Worm (Caenorhabditis elegans) whole organism, L4 larva: ENCODE results near the gene fdgt-2.

Experiments used
- Y75B8A.6 ChIP-seq: fragments of 200-800 bp; sonication (Bioruptor generic); IDR thresholded peaks from 2 replicates; pipeline ENCODE4 v1.3.6; 2022; ENCODE audit warnings: missing genetic modification reagents, missing genetic modification characterization, missing compliant biosample characterization
- ZK546.5 ChIP-seq, 2 experiments: sonication (generic microtip); optimal IDR thresholded peaks; 2 replicates each; lab custom pipeline; 2017; ENCODE audit warnings: missing biosample characterization in 2 of 2, missing genetic modification characterization in 2 of 2
- aha-1 ChIP-seq: fragments of 150-350 bp; peaks from one replicate; lab custom pipeline; 2014; ENCODE audit warnings: missing biosample characterization, missing genetic modification characterization
- aly-2 ChIP-seq: sonication (generic microtip); optimal IDR thresholded peaks from 2 replicates; lab custom pipeline; 2018; ENCODE audit warnings: missing biosample characterization, missing genetic modification characterization
- arid-1 ChIP-seq: fragments of 200-800 bp; sonication (Bioruptor generic); conservative IDR thresholded peaks from 2 replicates; pipeline ENCODE4 v1.3.6; 2022; ENCODE audit warnings: missing genetic modification reagents, missing genetic modification characterization, missing compliant biosample characterization
- ceh-20 ChIP-seq: fragments of 200-800 bp; sonication (Bioruptor generic); IDR thresholded peaks from 2 replicates; pipeline ENCODE4 v1.3.6; 2022; ENCODE audit warnings: missing genetic modification reagents, missing genetic modification characterization, missing compliant biosample characterization
- ceh-44 ChIP-seq: fragments of 200-800 bp; sonication (Bioruptor generic); IDR thresholded peaks from 2 replicates; pipeline ENCODE4 v1.3.6; 2022; ENCODE audit warnings: missing genetic modification reagents, missing genetic modification characterization, missing compliant biosample characterization
- ceh-82 ChIP-seq: sonication (generic microtip); optimal IDR thresholded peaks from 2 replicates; lab custom pipeline; 2017; ENCODE audit warnings: missing biosample characterization, missing genetic modification characterization
- cey-2 ChIP-seq: sonication (generic microtip); optimal IDR thresholded peaks from 3 replicates; lab custom pipeline; 2017; ENCODE audit warnings: missing genetic modification characterization, mild to moderate bottlenecking, missing compliant biosample characterization, antibody characterized with exemption, borderline replicate concordance; ENCODE audit not compliant: insufficient read depth
- ctbp-1 ChIP-seq: fragments of 200-800 bp; sonication (Bioruptor generic); IDR thresholded peaks from 2 replicates; pipeline ENCODE4 v1.3.6; 2022; ENCODE audit warnings: missing genetic modification reagents, missing genetic modification characterization, missing compliant biosample characterization
- daf-12 ChIP-seq: fragments of 150-350 bp; optimal IDR thresholded peaks from 2 replicates; lab custom pipeline; 2014; ENCODE audit warnings: missing biosample characterization, missing genetic modification reagents, missing genetic modification characterization
- daf-16 ChIP-seq, 3 experiments: sonication (generic microtip); optimal IDR thresholded peaks; 2 replicates each; lab custom pipeline; 2016 to 2017; ENCODE audit warnings: missing genetic modification characterization in 3 of 3, missing genetic modification reagents in 3 of 3, mild to moderate bottlenecking in 2 of 3, missing compliant biosample characterization in 2 of 3, missing biosample characterization in 1 of 3, moderate library complexity in 1 of 3
- dmd-6 ChIP-seq: fragments of 200-800 bp; sonication (Bioruptor generic); IDR thresholded peaks from 2 replicates; pipeline ENCODE4 v1.3.6; 2022; ENCODE audit warnings: missing genetic modification reagents, missing genetic modification characterization, missing compliant biosample characterization
- dmd-8 ChIP-seq: fragments of 200-800 bp; sonication (Bioruptor generic); IDR thresholded peaks from 2 replicates; pipeline ENCODE4 v1.3.6; 2022; ENCODE audit warnings: missing genetic modification characterization, missing compliant biosample characterization
- dpl-1 ChIP-seq: fragments of 150-350 bp; optimal IDR thresholded peaks from 2 replicates; lab custom pipeline; 2014; ENCODE audit warnings: missing biosample characterization, missing genetic modification reagents, missing genetic modification characterization
- duxl-1 ChIP-seq: sonication (generic microtip); optimal IDR thresholded peaks from 2 replicates; lab custom pipeline; 2016; ENCODE audit warnings: mild to moderate bottlenecking, missing genetic modification characterization, moderate library complexity, missing compliant biosample characterization; ENCODE audit not compliant: poor library complexity
- dve-1 ChIP-seq: sonication (generic microtip); optimal IDR thresholded peaks from 2 replicates; lab custom pipeline; 2017; ENCODE audit warnings: antibody characterized with exemption, mild to moderate bottlenecking, missing genetic modification characterization, missing compliant biosample characterization; ENCODE audit not compliant: insufficient read depth
- egl-27 ChIP-seq: sonication (generic microtip); optimal IDR thresholded peaks from 3 replicates; lab custom pipeline; 2017; ENCODE audit warnings: missing biosample characterization, missing genetic modification reagents, missing genetic modification characterization
- fkh-10 ChIP-seq: fragments of 150-350 bp; optimal IDR thresholded peaks from 2 replicates; lab custom pipeline; 2014; ENCODE audit warnings: missing biosample characterization, missing genetic modification reagents, missing genetic modification characterization
- fos-1 ChIP-seq: fragments of 150-350 bp; optimal IDR thresholded peaks from 2 replicates; lab custom pipeline; 2014; ENCODE audit warnings: missing biosample characterization, missing genetic modification characterization
- hlh-11 ChIP-seq: fragments of 200-800 bp; sonication (Bioruptor generic); optimal IDR thresholded peaks from 2 replicates; lab custom pipeline; 2018; ENCODE audit warnings: mild to moderate bottlenecking, missing genetic modification characterization, missing compliant biosample characterization
- hlh-30 ChIP-seq: sonication (generic microtip); optimal IDR thresholded peaks from 2 replicates; lab custom pipeline; 2017; ENCODE audit warnings: antibody characterized with exemption, mild to moderate bottlenecking, missing genetic modification characterization, missing compliant biosample characterization; ENCODE audit not compliant: insufficient read depth
- lin-13 ChIP-seq: fragments of 150-350 bp; optimal IDR thresholded peaks from 2 replicates; lab custom pipeline; 2014; ENCODE audit warnings: missing biosample characterization, missing genetic modification reagents, missing genetic modification characterization
- lsy-2 ChIP-seq, 2 experiments: fragments of 150-350 bp in 1 of 2; sonication (generic microtip) in 1 of 2; optimal IDR thresholded peaks; 2 replicates each; lab custom pipeline; 2014 to 2017; ENCODE audit warnings: missing biosample characterization in 2 of 2, missing genetic modification characterization in 2 of 2
- madf-5 ChIP-seq, 2 experiments: fragments of 200-800 bp; sonication (Bioruptor generic); IDR thresholded peaks; 2 replicates each; pipeline ENCODE4 v1.3.6; 2022; ENCODE audit warnings: missing compliant biosample characterization in 2 of 2, missing genetic modification characterization in 2 of 2
- mdl-1 ChIP-seq, 2 experiments: fragments of 150-350 bp in 1 of 2; sonication (generic microtip) in 1 of 2; optimal IDR thresholded peaks; 2 replicates each; lab custom pipeline; 2014 to 2017; ENCODE audit warnings: missing biosample characterization in 2 of 2, missing genetic modification characterization in 2 of 2
- mep-1 ChIP-seq: fragments of 150-350 bp; sonication (generic microtip); optimal IDR thresholded peaks from 3 replicates; lab custom pipeline; 2014; ENCODE audit warnings: missing biosample characterization, missing genetic modification characterization
- mes-2 ChIP-seq: sonication (generic microtip); optimal IDR thresholded peaks from 2 replicates; lab custom pipeline; 2016; ENCODE audit warnings: missing genotype, mild to moderate bottlenecking, missing genetic modification characterization, missing compliant biosample characterization; ENCODE audit not compliant: poor library complexity, severe bottlenecking
- mxl-2 ChIP-seq: fragments of 200-800 bp; sonication (Bioruptor generic); conservative IDR thresholded peaks from 2 replicates; pipeline ENCODE4 v1.3.6; 2022; ENCODE audit warnings: missing genetic modification reagents, missing genetic modification characterization, missing compliant biosample characterization
- mxl-3 ChIP-seq: fragments of 200-800 bp; sonication (Bioruptor generic); optimal IDR thresholded peaks from 2 replicates; lab custom pipeline; 2018; ENCODE audit warnings: mild to moderate bottlenecking, missing genetic modification characterization, missing compliant biosample characterization
- nhr-10 ChIP-seq: fragments of 150-350 bp; optimal IDR thresholded peaks from 2 replicates; lab custom pipeline; 2014; ENCODE audit warnings: missing biosample characterization, missing genetic modification characterization
- nhr-111 ChIP-seq: fragments of 200-800 bp; sonication (Bioruptor generic); optimal IDR thresholded peaks from 2 replicates; lab custom pipeline; 2018; ENCODE audit warnings: mild to moderate bottlenecking, missing genetic modification characterization, missing compliant biosample characterization
- nhr-25 ChIP-seq: sonication (generic microtip); optimal IDR thresholded peaks from 2 replicates; lab custom pipeline; 2017; ENCODE audit warnings: missing genetic modification characterization, mild to moderate bottlenecking, missing compliant biosample characterization, antibody characterized with exemption, moderate library complexity, borderline replicate concordance; ENCODE audit not compliant: insufficient read depth
- nhr-28 ChIP-seq: fragments of 150-350 bp; optimal IDR thresholded peaks from 2 replicates; lab custom pipeline; 2014; ENCODE audit warnings: missing biosample characterization, missing genetic modification characterization
- nhr-48 ChIP-seq: sonication (generic microtip); optimal IDR thresholded peaks from 2 replicates; lab custom pipeline; 2016; ENCODE audit warnings: mild to moderate bottlenecking, missing genetic modification characterization, missing compliant biosample characterization
- nhr-6 ChIP-seq: fragments of 150-350 bp; optimal IDR thresholded peaks from 2 replicates; lab custom pipeline; 2014; ENCODE audit warnings: missing biosample characterization, missing genetic modification characterization
- nhr-76 ChIP-seq: fragments of 150-350 bp; optimal IDR thresholded peaks from 2 replicates; lab custom pipeline; 2014; ENCODE audit warnings: missing biosample characterization, missing genetic modification characterization
- nhr-77 ChIP-seq: fragments of 150-350 bp; optimal IDR thresholded peaks from 2 replicates; lab custom pipeline; 2014; ENCODE audit warnings: missing biosample characterization, missing genetic modification characterization
- pqm-1 ChIP-seq: sonication (generic microtip); optimal IDR thresholded peaks from 2 replicates; lab custom pipeline; 2017; ENCODE audit warnings: missing biosample characterization, missing genetic modification characterization
- saeg-2 ChIP-seq: fragments of 200-800 bp; sonication (Bioruptor generic); IDR thresholded peaks from 2 replicates; pipeline ENCODE4 v1.3.6; 2022; ENCODE audit warnings: missing genetic modification reagents, missing genetic modification characterization, missing compliant biosample characterization
- skn-1 ChIP-seq: fragments of 150-350 bp; optimal IDR thresholded peaks from 2 replicates; lab custom pipeline; 2014; ENCODE audit warnings: missing biosample characterization, missing genetic modification characterization
- snpc-1.2 ChIP-seq: fragments of 200-800 bp; sonication (Bioruptor generic); IDR thresholded peaks from 2 replicates; pipeline ENCODE4 v1.3.6; 2022; ENCODE audit warnings: missing genetic modification reagents, missing genetic modification characterization, missing compliant biosample characterization
- snpc-4 ChIP-seq: fragments of 150-350 bp; optimal IDR thresholded peaks from 2 replicates; lab custom pipeline; 2014; ENCODE audit warnings: missing biosample characterization, missing genetic modification characterization
- spr-3 ChIP-seq: fragments of 200-800 bp; sonication (Bioruptor generic); optimal IDR thresholded peaks from 2 replicates; lab custom pipeline; 2018; ENCODE audit warnings: mild to moderate bottlenecking, missing genetic modification characterization, missing compliant biosample characterization
- tra-1 ChIP-seq: fragments of 200-800 bp; sonication (Bioruptor generic); IDR thresholded peaks from 2 replicates; pipeline ENCODE4 v1.3.6; 2022; ENCODE audit warnings: missing genetic modification reagents, missing genetic modification characterization, missing compliant biosample characterization
- vab-7 ChIP-seq: fragments of 200-800 bp; sonication (Bioruptor generic); IDR thresholded peaks from 2 replicates; pipeline ENCODE4 v1.3.6; 2022; ENCODE audit warnings: missing genetic modification reagents, missing genetic modification characterization, missing compliant biosample characterization
- zfp-3 ChIP-seq: fragments of 200-800 bp; sonication (Bioruptor generic); conservative IDR thresholded peaks from 2 replicates; pipeline ENCODE4 v1.3.6; 2022; ENCODE audit warnings: missing genetic modification reagents, missing genetic modification characterization, missing compliant biosample characterization
- zip-11 ChIP-seq: fragments of 200-800 bp; sonication (Bioruptor generic); IDR thresholded peaks from 2 replicates; pipeline ENCODE4 v1.3.6; 2022; ENCODE audit warnings: missing genetic modification characterization, missing compliant biosample characterization
- ztf-7 ChIP-seq: fragments of 150-350 bp; optimal IDR thresholded peaks from 2 replicates; lab custom pipeline; 2014; ENCODE audit warnings: missing biosample characterization, missing genetic modification characterization

fdgt-2 gene

DNA sequence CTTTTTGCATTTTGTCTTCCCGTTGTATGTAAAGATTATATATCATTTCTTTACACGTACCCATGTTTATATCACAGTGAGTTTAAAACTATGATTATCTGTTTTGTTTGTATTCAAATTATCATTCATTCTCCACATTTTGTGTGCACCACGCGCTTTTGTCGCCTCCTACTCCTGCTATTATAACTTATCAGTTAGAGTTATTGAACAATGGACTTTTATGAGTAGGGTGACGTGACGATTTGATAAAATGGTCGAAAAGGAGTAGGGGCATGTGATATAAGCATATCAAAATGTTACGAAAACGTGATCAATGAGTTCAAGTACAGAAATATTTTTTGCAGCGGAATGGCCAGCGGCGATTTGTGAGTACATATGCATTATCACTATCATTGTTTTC lies 34.5 kb upstream of the fdgt-2 start (continued):
- peak; percentile 98 for TF ChIP-seq dve-1 (tag; lab: Kevin White, UChicago)

ce11 chrII:8384344-8384743 lies 33.1 kb upstream of the fdgt-2 start:
- TF ChIP-seq hlh-11 (tag; lab: Kevin White, UChicago) = peak; percentile 78
- peak; percentile 76 for TF ChIP-seq nhr-28 (tag; lab: Kevin White, UChicago)
- peak; percentile 37 for TF ChIP-seq nhr-48
- peak; percentile 88 for TF ChIP-seq dmd-6 (GFP tag; lab: Robert Waterston, UW)
- no peak for TF ChIP-seq arid-1
- TF ChIP-seq duxl-1 (tag; lab: Kevin White, UChicago) = no peak
- TF ChIP-seq nhr-111 (GFP tag; lab: Kevin White, UChicago) = no peak
- peak; percentile 72 for TF ChIP-seq aha-1
- TF ChIP-seq ceh-82 (tag; lab: Kevin White, UChicago) = no peak
- peak; percentile 25; the same call in 1 of the 2 replicates for TF ChIP-seq tra-1 (GFP tag; lab: Robert Waterston, UW)
- no peak for TF ChIP-seq vab-7 (GFP tag; lab: Robert Waterston, UW)
- TF ChIP-seq dpl-1 (GFP tag; lab: Kevin White, UChicago) = no peak
- no peak for TF ChIP-seq ceh-44 (GFP tag; lab: Robert Waterston, UW)
- no peak for TF ChIP-seq egl-27 (tag; lab: Kevin White, UChicago)
- no peak for TF ChIP-seq saeg-2 (GFP tag; lab: Robert Waterston, UW)
- no peak for TF ChIP-seq madf-5 (GFP tag; IDR thresholded peaks at IDR 0.05; lab: Robert Waterston, UW)
- no peak for TF ChIP-seq zip-11
- TF ChIP-seq spr-3 (GFP tag; lab: Kevin White, UChicago) = no peak
- peak; percentile 34 for TF ChIP-seq hlh-30 (tag; lab: Kevin White, UChicago)
- TF ChIP-seq nhr-77 (tag; lab: Kevin White, UChicago) = peak; percentile 65
- TF ChIP-seq daf-12 (tag; lab: Kevin White, UChicago) = no peak
- TF ChIP-seq ztf-7 (tag; lab: Kevin White, UChicago) = no peak
- TF ChIP-seq nhr-10 = no peak
- no peak for TF ChIP-seq fkh-10 (GFP tag; lab: Kevin White, UChicago)
- peak; percentile 81 for TF ChIP-seq pqm-1 (tag; lab: Kevin White, UChicago)
- TF ChIP-seq ceh-20 = no peak
- TF ChIP-seq snpc-4 (tag; lab: Kevin White, UChicago) = no peak
- peak in 1 of 2 experiments; percentile 19 for TF ChIP-seq mdl-1 (tag; optimal IDR thresholded peaks at IDR 0.05; lab: Kevin White, UChicago)
- no peak for TF ChIP-seq ctbp-1 (GFP tag; lab: Robert Waterston, UW)
- TF ChIP-seq Y75B8A.6 (GFP tag; lab: Robert Waterston, UW) = no peak
- TF ChIP-seq mxl-3 (GFP tag; lab: Kevin White, UChicago) = peak; percentile 2
- TF ChIP-seq lin-13 = no peak
- TF ChIP-seq mes-2 (tag; lab: Kevin White, UChicago) = peak; percentile 44
- TF ChIP-seq nhr-25 = no peak
- no peak for TF ChIP-seq mxl-2 (GFP tag; lab: Robert Waterston, UW)
- TF ChIP-seq nhr-6 (tag; lab: Kevin White, UChicago) = peak; percentile 20
- no peak for TF ChIP-seq dmd-8 (GFP tag; lab: Robert Waterston, UW)
- peak in 1 of 2 experiments; percentile 25 for TF ChIP-seq lsy-2 (tag; optimal IDR thresholded peaks at IDR 0.05; lab: Kevin White, UChicago)
- no peak for TF ChIP-seq fos-1
- no peak for TF ChIP-seq zfp-3 (GFP tag; lab: Robert Waterston, UW)
- TF ChIP-seq nhr-76 = no peak
- TF ChIP-seq daf-16 (GFP tag; optimal IDR thresholded peaks at IDR 0.05; lab: Kevin White, UChicago) = no peak
- TF ChIP-seq daf-16 (tag; optimal IDR thresholded peaks at IDR 0.05; lab: Kevin White, UChicago) = peak; percentile 36
- no peak for TF ChIP-seq aly-2 (tag; lab: Kevin White, UChicago)
- no peak for TF ChIP-seq snpc-1.2
- TF ChIP-seq ZK546.5 (tag; optimal IDR thresholded peaks at IDR 0.05; lab: Kevin White, UChicago) = no peak
- TF ChIP-seq cey-2 (tag; lab: Kevin White, UChicago) = no peak
- TF ChIP-seq dve-1 (tag; lab: Kevin White, UChicago) = peak; percentile 66
- no peak for TF ChIP-seq mep-1 (tag; lab: Kevin White, UChicago)
- no peak for TF ChIP-seq skn-1 (tag; lab: Kevin White, UChicago)
